Worm (Caenorhabditis elegans) whole organism, L4/young adult: ENCODE results near the gene K07H8.5.

Experiments used
- W03F9.2 ChIP-seq: fragments of 150-350 bp; optimal IDR thresholded peaks from 2 replicates; lab custom pipeline; 2014; ENCODE audit warnings: missing biosample characterization, missing genetic modification characterization
- dao-5 ChIP-seq: sonication (generic microtip); optimal IDR thresholded peaks from 2 replicates; lab custom pipeline; 2016; ENCODE audit warnings: missing genotype, missing genetic modification characterization, moderate library complexity, missing compliant biosample characterization
- him-1 ChIP-seq: sonication (generic microtip); optimal IDR thresholded peaks from 2 replicates; lab custom pipeline; 2016; ENCODE audit warnings: missing genotype, missing genetic modification reagents, missing genetic modification characterization, missing compliant biosample characterization

DNA sequence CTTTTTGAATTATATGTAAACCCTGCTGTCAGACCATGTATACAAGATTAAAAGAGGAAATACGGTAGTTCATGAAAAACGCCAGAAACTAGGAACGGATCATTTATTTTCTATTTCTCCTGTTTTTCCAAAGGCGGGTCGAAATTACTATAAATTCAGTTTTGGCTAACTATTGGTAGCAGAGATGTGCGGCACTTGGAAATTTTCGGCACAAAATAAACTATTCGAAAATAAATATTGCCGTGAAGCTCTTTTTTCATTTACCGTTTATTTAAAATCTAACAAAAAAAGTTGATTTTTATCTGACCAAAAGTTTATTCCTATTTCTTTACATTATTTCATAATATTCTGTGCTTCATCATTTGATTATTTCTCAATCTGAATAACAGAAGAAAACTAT lies 24.0 kb upstream of the K07H8.5 start, which contains the start of gene T09A12.1:
- TF ChIP-seq him-1 (tag; lab: Kevin White, UChicago) (no peak), W03F9.2 (tag; lab: Kevin White, UChicago) (no peak), dao-5 (tag; lab: Kevin White, UChicago) (no peak)
